Worm (Caenorhabditis elegans) whole organism, L1 larva: ENCODE results near the gene W09D6.4.

Experiments
- ama-1 ChIP-seq: fragments of 150-350 bp; optimal IDR thresholded peaks from 2 replicates; lab custom pipeline; 2014
- elt-2 ChIP-seq: sonication (generic microtip); optimal IDR thresholded peaks from 2 replicates; lab custom pipeline; 2016; ENCODE audit warnings: missing genetic modification characterization, mild to moderate bottlenecking, inconsistent platforms, missing compliant biosample characterization, missing genetic modification reagents
- fkh-10 ChIP-seq: sonication (generic microtip); optimal IDR thresholded peaks from 2 replicates; lab custom pipeline; 2017; ENCODE audit warnings: missing biosample characterization, missing genetic modification reagents, missing genetic modification characterization
- isw-1 ChIP-seq: fragments of 200-800 bp; sonication (Bioruptor generic); IDR thresholded peaks from 2 replicates; pipeline ENCODE4 v1.3.6; 2022; ENCODE audit warnings: missing genetic modification characterization, missing compliant biosample characterization
- lin-13 ChIP-seq: fragments of 150-350 bp; optimal IDR thresholded peaks from 2 replicates; lab custom pipeline; 2014; ENCODE audit warnings: missing biosample characterization, missing genetic modification reagents, missing genetic modification characterization
- lsy-2 ChIP-seq, 2 experiments: fragments of 150-350 bp; optimal IDR thresholded peaks; 2 replicates each; lab custom pipeline; 2014; ENCODE audit warnings: missing biosample characterization in 2 of 2, missing genetic modification characterization in 2 of 2
- mdl-1 ChIP-seq, 2 experiments: fragments of 150-350 bp; optimal IDR thresholded peaks; 2 replicates each; lab custom pipeline; 2014 to 2017; ENCODE audit warnings: missing biosample characterization in 2 of 2, missing genetic modification characterization in 2 of 2, inconsistent platforms in 1 of 2
- mef-2 ChIP-seq: fragments of 150-350 bp; optimal IDR thresholded peaks from 2 replicates; lab custom pipeline; 2014; ENCODE audit warnings: missing biosample characterization, missing genetic modification characterization
- mep-1 ChIP-seq: fragments of 150-350 bp; optimal IDR thresholded peaks from 2 replicates; lab custom pipeline; 2014; ENCODE audit warnings: missing biosample characterization, missing genetic modification characterization
- nhr-28 ChIP-seq: fragments of 150-350 bp; optimal IDR thresholded peaks from 2 replicates; lab custom pipeline; 2014; ENCODE audit warnings: missing biosample characterization, missing genetic modification characterization
- nhr-77 ChIP-seq: fragments of 150-350 bp; optimal IDR thresholded peaks from 2 replicates; lab custom pipeline; 2014; ENCODE audit warnings: missing biosample characterization, missing genetic modification characterization
- nhr-85 ChIP-seq: sonication (generic microtip); peaks from one replicate; lab custom pipeline; 2016; ENCODE audit warnings: missing genetic modification characterization, inconsistent platforms, missing compliant biosample characterization
- snpc-4 ChIP-seq: fragments of 150-350 bp; optimal IDR thresholded peaks from 2 replicates; lab custom pipeline; 2014; ENCODE audit warnings: missing biosample characterization, missing genetic modification characterization
- unc-62 ChIP-seq: fragments of 150-350 bp; optimal IDR thresholded peaks from 2 replicates; lab custom pipeline; 2014; ENCODE audit warnings: missing biosample characterization, missing genetic modification reagents, missing genetic modification characterization

ce11 chrIII:11090112-11090648, 10.6 kb downstream of the W09D6.4 start:
- TF ChIP-seq isw-1 (GFP tag; lab: Robert Waterston, UW) (no peak), mep-1 (tag; lab: Kevin White, UChicago) (peak; percentile 22), elt-2 (tag; lab: Kevin White, UChicago) (peak; percentile 35), unc-62 (GFP tag; lab: Kevin White, UChicago) (no peak), snpc-4 (tag; lab: Kevin White, UChicago) (peak; percentile 98), ama-1 (lab: Kevin White, UChicago) (peak; percentile 96), lin-13 (GFP tag; lab: Kevin White, UChicago) (peak; percentile 51), nhr-28 (tag; lab: Kevin White, UChicago) (no peak), mdl-1 (tag; optimal IDR thresholded peaks at IDR 0.05; lab: Kevin White, UChicago) (no peak), fkh-10 (GFP tag; lab: Kevin White, UChicago) (no peak), nhr-85 (tag; lab: Kevin White, UChicago) (peak; percentile 86), nhr-77 (tag; lab: Kevin White, UChicago) (peak; percentile 51), mef-2 (tag; lab: Kevin White, UChicago) (no peak), lsy-2 (tag; optimal IDR thresholded peaks at IDR 0.05; lab: Kevin White, UChicago) (peak; percentile 8 to 36)
